Worm (Caenorhabditis elegans) whole organism, midembryonic: ENCODE results near the gene fbxa-94.

ENCODE experiments used
- T22C8.4 ChIP-seq: fragments of 200-800 bp; sonication (Bioruptor generic); IDR thresholded peaks from 2 replicates; pipeline ENCODE4 v1.3.6; 2022; ENCODE audit warnings: missing genetic modification characterization, missing compliant biosample characterization
- cog-1 ChIP-seq: sonication (generic microtip); optimal IDR thresholded peaks from 2 replicates; lab custom pipeline; 2016; ENCODE audit warnings: missing genetic modification characterization, missing compliant biosample characterization
- flt-1 ChIP-seq: fragments of 200-800 bp; sonication (Bioruptor generic); IDR thresholded peaks from 2 replicates; pipeline ENCODE4 v1.3.6; 2022; ENCODE audit warnings: missing genetic modification characterization, missing compliant biosample characterization
- klf-2 ChIP-seq: fragments of 200-800 bp; sonication (Bioruptor generic); conservative IDR thresholded peaks from 2 replicates; pipeline ENCODE4 v1.3.6; 2022; ENCODE audit warnings: missing genetic modification reagents, missing genetic modification characterization, missing compliant biosample characterization
- ref-1 ChIP-seq: fragments of 200-800 bp; sonication (Bioruptor generic); conservative IDR thresholded peaks from 2 replicates; pipeline ENCODE4 v1.3.6; 2022; ENCODE audit warnings: missing genetic modification reagents, missing genetic modification characterization, missing compliant biosample characterization
- tab-1 ChIP-seq: fragments of 200-800 bp; sonication (Bioruptor generic); IDR thresholded peaks from 2 replicates; pipeline ENCODE4 v1.3.6; 2022; ENCODE audit warnings: missing genetic modification characterization, missing compliant biosample characterization
- ztf-23 ChIP-seq: fragments of 200-800 bp; sonication (Bioruptor generic); IDR thresholded peaks from 2 replicates; pipeline ENCODE4 v1.3.6; 2022; ENCODE audit warnings: missing genetic modification reagents, missing genetic modification characterization, missing compliant biosample characterization
- ztf-29 ChIP-seq: fragments of 200-800 bp; sonication (Bioruptor generic); IDR thresholded peaks from 2 replicates; pipeline ENCODE4 v1.3.6; 2022; ENCODE audit warnings: missing genetic modification reagents, missing genetic modification characterization, missing compliant biosample characterization

ce11 chrV:15605045-15605444 lies 32.3 kb downstream of the fbxa-94 start, which contains the start of gene fbxa-154:
- no peak for TF ChIP-seq T22C8.4
- no peak for TF ChIP-seq ztf-23 (GFP tag; lab: Robert Waterston, UW)
- TF ChIP-seq ztf-29 (GFP tag; lab: Robert Waterston, UW): no peak
- TF ChIP-seq ref-1 (GFP tag; lab: Robert Waterston, UW): no peak
- TF ChIP-seq klf-2 (GFP tag; lab: Robert Waterston, UW): no peak
- TF ChIP-seq tab-1: no peak
- no peak for TF ChIP-seq flt-1 (GFP tag; lab: Robert Waterston, UW)
- no peak for TF ChIP-seq cog-1 (tag; lab: Kevin White, UChicago)
